Worm (Caenorhabditis elegans) whole organism, L4 larva: ENCODE data around the gene cdk-12.
A peak's percentile ranks its signal among the peaks of the same experiment; 100 is the strongest.

Experiments used
- F37D6.2 ChIP-seq: sonication (generic microtip); optimal IDR thresholded peaks from 2 replicates; lab custom pipeline; 2016; ENCODE audit warnings: mild to moderate bottlenecking, missing genetic modification characterization, missing compliant biosample characterization
- T20F7.1 ChIP-seq: fragments of 200-800 bp; sonication (Bioruptor generic); optimal IDR thresholded peaks from 2 replicates; lab custom pipeline; 2018; ENCODE audit warnings: mild to moderate bottlenecking, missing genetic modification characterization, missing compliant biosample characterization
- T26A8.4 ChIP-seq: fragments of 200-800 bp; sonication (Bioruptor generic); IDR thresholded peaks from 2 replicates; pipeline ENCODE4 v1.3.6; 2022; ENCODE audit warnings: missing genetic modification characterization, missing compliant biosample characterization
- Y5F2A.4 ChIP-seq: fragments of 200-800 bp; sonication (Bioruptor generic); optimal IDR thresholded peaks from 2 replicates; lab custom pipeline; 2018; ENCODE audit warnings: mild to moderate bottlenecking, missing genetic modification characterization, missing compliant biosample characterization
- aha-1 ChIP-seq: fragments of 150-350 bp; peaks from one replicate; lab custom pipeline; 2014; ENCODE audit warnings: missing biosample characterization, missing genetic modification characterization
- attf-4 ChIP-seq: sonication (generic microtip); optimal IDR thresholded peaks from 3 replicates; lab custom pipeline; 2017; ENCODE audit warnings: missing biosample characterization, missing genetic modification characterization
- ceh-28 ChIP-seq: fragments of 150-350 bp; optimal IDR thresholded peaks from 2 replicates; lab custom pipeline; 2014; ENCODE audit warnings: missing biosample characterization, missing genetic modification reagents, missing genetic modification characterization
- ceh-82 ChIP-seq: sonication (generic microtip); optimal IDR thresholded peaks from 2 replicates; lab custom pipeline; 2017; ENCODE audit warnings: missing biosample characterization, missing genetic modification characterization
- ces-1 ChIP-seq: fragments of 150-350 bp; sonication (generic microtip); optimal IDR thresholded peaks from 4 replicates; lab custom pipeline; 2014; ENCODE audit warnings: missing biosample characterization, missing genetic modification reagents, missing genetic modification characterization
- daf-12 ChIP-seq: fragments of 150-350 bp; optimal IDR thresholded peaks from 2 replicates; lab custom pipeline; 2014; ENCODE audit warnings: missing biosample characterization, missing genetic modification reagents, missing genetic modification characterization
- daf-16 ChIP-seq, 3 experiments: sonication (generic microtip); optimal IDR thresholded peaks; 2 replicates each; lab custom pipeline; 2016 to 2017; ENCODE audit warnings: missing genetic modification characterization in 3 of 3, missing genetic modification reagents in 3 of 3, mild to moderate bottlenecking in 2 of 3, missing compliant biosample characterization in 2 of 3, missing biosample characterization in 1 of 3, moderate library complexity in 1 of 3
- daf-19 ChIP-seq: fragments of 200-800 bp; sonication (Bioruptor generic); conservative IDR thresholded peaks from 2 replicates; pipeline ENCODE4 v1.3.6; 2022; ENCODE audit warnings: missing genetic modification characterization, missing compliant biosample characterization
- daf-8 ChIP-seq: fragments of 200-800 bp; sonication (Bioruptor generic); IDR thresholded peaks from 2 replicates; pipeline ENCODE4 v1.3.6; 2022; ENCODE audit warnings: missing genetic modification characterization, missing compliant biosample characterization
- dmd-6 ChIP-seq: fragments of 200-800 bp; sonication (Bioruptor generic); IDR thresholded peaks from 2 replicates; pipeline ENCODE4 v1.3.6; 2022; ENCODE audit warnings: missing genetic modification reagents, missing genetic modification characterization, missing compliant biosample characterization
- dmd-9 ChIP-seq: fragments of 200-800 bp; sonication (Bioruptor generic); IDR thresholded peaks from 2 replicates; pipeline ENCODE4 v1.3.6; 2022; ENCODE audit warnings: missing genetic modification reagents, missing genetic modification characterization, missing compliant biosample characterization
- dpl-1 ChIP-seq: fragments of 150-350 bp; optimal IDR thresholded peaks from 2 replicates; lab custom pipeline; 2014; ENCODE audit warnings: missing biosample characterization, missing genetic modification reagents, missing genetic modification characterization
- dve-1 ChIP-seq: sonication (generic microtip); optimal IDR thresholded peaks from 2 replicates; lab custom pipeline; 2017; ENCODE audit warnings: antibody characterized with exemption, mild to moderate bottlenecking, missing genetic modification characterization, missing compliant biosample characterization; ENCODE audit not compliant: insufficient read depth
- fkh-10 ChIP-seq: fragments of 150-350 bp; optimal IDR thresholded peaks from 2 replicates; lab custom pipeline; 2014; ENCODE audit warnings: missing biosample characterization, missing genetic modification reagents, missing genetic modification characterization
- fos-1 ChIP-seq: fragments of 150-350 bp; optimal IDR thresholded peaks from 2 replicates; lab custom pipeline; 2014; ENCODE audit warnings: missing biosample characterization, missing genetic modification characterization
- hif-1 ChIP-seq, 2 experiments: sonication (generic microtip); optimal IDR thresholded peaks; 2 replicates each; lab custom pipeline; 2016 to 2017; ENCODE audit warnings: missing compliant biosample characterization in 2 of 2, missing genetic modification characterization in 2 of 2, missing genetic modification reagents in 2 of 2, missing genotype in 2 of 2, mild to moderate bottlenecking in 1 of 2
- hlh-11 ChIP-seq: fragments of 200-800 bp; sonication (Bioruptor generic); optimal IDR thresholded peaks from 2 replicates; lab custom pipeline; 2018; ENCODE audit warnings: mild to moderate bottlenecking, missing genetic modification characterization, missing compliant biosample characterization
- hlh-30 ChIP-seq: sonication (generic microtip); optimal IDR thresholded peaks from 2 replicates; lab custom pipeline; 2017; ENCODE audit warnings: antibody characterized with exemption, mild to moderate bottlenecking, missing genetic modification characterization, missing compliant biosample characterization; ENCODE audit not compliant: insufficient read depth
- hmg-1.1 ChIP-seq: fragments of 200-800 bp; sonication (Bioruptor generic); IDR thresholded peaks from 2 replicates; pipeline ENCODE4 v1.3.6; 2022; ENCODE audit warnings: missing genetic modification reagents, missing genetic modification characterization, missing compliant biosample characterization
- lin-1 ChIP-seq: fragments of 200-800 bp; sonication (Bioruptor generic); IDR thresholded peaks from 2 replicates; pipeline ENCODE4 v1.3.6; 2022; ENCODE audit warnings: missing genetic modification reagents, missing genetic modification characterization, missing compliant biosample characterization
- lin-38 ChIP-seq: fragments of 200-800 bp; sonication (Bioruptor generic); IDR thresholded peaks from 2 replicates; pipeline ENCODE4 v1.3.6; 2022; ENCODE audit warnings: missing genetic modification reagents, missing genetic modification characterization, missing compliant biosample characterization
- lin-39 ChIP-seq: fragments of 150-350 bp; optimal IDR thresholded peaks from 2 replicates; lab custom pipeline; 2014; ENCODE audit warnings: missing biosample characterization, missing genetic modification reagents, missing genetic modification characterization
- lsy-2 ChIP-seq, 2 experiments: fragments of 150-350 bp in 1 of 2; sonication (generic microtip) in 1 of 2; optimal IDR thresholded peaks; 2 replicates each; lab custom pipeline; 2014 to 2017; ENCODE audit warnings: missing biosample characterization in 2 of 2, missing genetic modification characterization in 2 of 2
- madf-5 ChIP-seq, 2 experiments: fragments of 200-800 bp; sonication (Bioruptor generic); IDR thresholded peaks; 2 replicates each; pipeline ENCODE4 v1.3.6; 2022; ENCODE audit warnings: missing compliant biosample characterization in 2 of 2, missing genetic modification characterization in 2 of 2
- mdl-1 ChIP-seq, 2 experiments: fragments of 150-350 bp in 1 of 2; sonication (generic microtip) in 1 of 2; optimal IDR thresholded peaks; 2 replicates each; lab custom pipeline; 2014 to 2017; ENCODE audit warnings: missing biosample characterization in 2 of 2, missing genetic modification characterization in 2 of 2
- mep-1 ChIP-seq: fragments of 150-350 bp; sonication (generic microtip); optimal IDR thresholded peaks from 3 replicates; lab custom pipeline; 2014; ENCODE audit warnings: missing biosample characterization, missing genetic modification characterization
- mxl-3 ChIP-seq: fragments of 200-800 bp; sonication (Bioruptor generic); optimal IDR thresholded peaks from 2 replicates; lab custom pipeline; 2018; ENCODE audit warnings: mild to moderate bottlenecking, missing genetic modification characterization, missing compliant biosample characterization
- nhr-11 ChIP-seq: fragments of 150-350 bp; optimal IDR thresholded peaks from 2 replicates; lab custom pipeline; 2014; ENCODE audit warnings: missing biosample characterization, missing genetic modification characterization
- nhr-111 ChIP-seq: fragments of 200-800 bp; sonication (Bioruptor generic); optimal IDR thresholded peaks from 2 replicates; lab custom pipeline; 2018; ENCODE audit warnings: mild to moderate bottlenecking, missing genetic modification characterization, missing compliant biosample characterization
- nhr-28 ChIP-seq: fragments of 150-350 bp; optimal IDR thresholded peaks from 2 replicates; lab custom pipeline; 2014; ENCODE audit warnings: missing biosample characterization, missing genetic modification characterization
- nhr-6 ChIP-seq: fragments of 150-350 bp; optimal IDR thresholded peaks from 2 replicates; lab custom pipeline; 2014; ENCODE audit warnings: missing biosample characterization, missing genetic modification characterization
- nhr-77 ChIP-seq: fragments of 150-350 bp; optimal IDR thresholded peaks from 2 replicates; lab custom pipeline; 2014; ENCODE audit warnings: missing biosample characterization, missing genetic modification characterization
- rbr-2 ChIP-seq: sonication (generic microtip); optimal IDR thresholded peaks from 2 replicates; lab custom pipeline; 2016; ENCODE audit warnings: missing genotype, missing genetic modification characterization, missing compliant biosample characterization
- snpc-4 ChIP-seq: fragments of 150-350 bp; optimal IDR thresholded peaks from 2 replicates; lab custom pipeline; 2014; ENCODE audit warnings: missing biosample characterization, missing genetic modification characterization
- unc-130 ChIP-seq: sonication (generic microtip); optimal IDR thresholded peaks from 2 replicates; lab custom pipeline; 2016; ENCODE audit warnings: missing genetic modification reagents, missing genetic modification characterization, missing compliant biosample characterization
- vab-7 ChIP-seq: fragments of 200-800 bp; sonication (Bioruptor generic); IDR thresholded peaks from 2 replicates; pipeline ENCODE4 v1.3.6; 2022; ENCODE audit warnings: missing genetic modification reagents, missing genetic modification characterization, missing compliant biosample characterization
- zfp-2 ChIP-seq: sonication (generic microtip); optimal IDR thresholded peaks from 2 replicates; lab custom pipeline; 2016; ENCODE audit warnings: mild to moderate bottlenecking, missing genetic modification characterization, missing compliant biosample characterization
- zip-11 ChIP-seq: fragments of 200-800 bp; sonication (Bioruptor generic); IDR thresholded peaks from 2 replicates; pipeline ENCODE4 v1.3.6; 2022; ENCODE audit warnings: missing genetic modification characterization, missing compliant biosample characterization
- ztf-11 ChIP-seq: fragments of 150-350 bp; optimal IDR thresholded peaks from 2 replicates; lab custom pipeline; 2014; ENCODE audit warnings: missing biosample characterization, missing genetic modification characterization

The cdk-12 gene

ce11 chrIII:4302293-4302692 is 30.5 kb upstream of the cdk-12 start, which contains the start of gene R10E4.9:
TSS of gene R10E4.9 (minus strand) at chrIII:4302393.
- TF ChIP-seq F37D6.2 (tag; lab: Kevin White, UChicago) (no peak), lin-38 (GFP tag; lab: Robert Waterston, UW) (no peak), lin-39 (tag; lab: Kevin White, UChicago) (no peak), hmg-1.1 (GFP tag; lab: Robert Waterston, UW) (no peak), snpc-4 (tag; lab: Kevin White, UChicago) (no peak), attf-4 (tag; lab: Kevin White, UChicago) (no peak), mxl-3 (GFP tag; lab: Kevin White, UChicago) (no peak), daf-19 (no peak), ces-1 (GFP tag; lab: Kevin White, UChicago) (no peak), hif-1 (tag; optimal IDR thresholded peaks at IDR 0.05; lab: Kevin White, UChicago) (no peak), nhr-111 (GFP tag; lab: Kevin White, UChicago) (no peak), dpl-1 (GFP tag; lab: Kevin White, UChicago) (no peak), ceh-28 (tag; lab: Kevin White, UChicago) (no peak), lsy-2 (tag; optimal IDR thresholded peaks at IDR 0.05; lab: Kevin White, UChicago) (no peak), daf-12 (tag; lab: Kevin White, UChicago) (no peak)

ce11 chrIII:4302780-4303179 is 30.0 kb upstream of the cdk-12 start:
- no peak for TF ChIP-seq dmd-9 (GFP tag; lab: Robert Waterston, UW)
- TF ChIP-seq ztf-11 (tag; lab: Kevin White, UChicago): no peak
- TF ChIP-seq zip-11 (GFP tag; lab: Robert Waterston, UW): no peak
- no peak for TF ChIP-seq daf-16 (GFP tag; optimal IDR thresholded peaks at IDR 0.05; lab: Kevin White, UChicago)
- peak; percentile 55 for TF ChIP-seq daf-16 (tag; optimal IDR thresholded peaks at IDR 0.05; lab: Kevin White, UChicago)
- no peak for TF ChIP-seq lin-1 (GFP tag; lab: Robert Waterston, UW)
- TF ChIP-seq T26A8.4 (GFP tag; lab: Robert Waterston, UW): no peak
- no peak for TF ChIP-seq hlh-11 (tag; lab: Kevin White, UChicago)
- TF ChIP-seq, all 104 proteins: peak for 1

ce11 chrIII:4309303-4309702 is 23.5 kb upstream of the cdk-12 start:
- TF ChIP-seq fos-1 (no peak), aha-1 (tag; lab: Kevin White, UChicago) (peak; percentile 92), T20F7.1 (no peak)

ce11 chrIII:4313061-4313962 is 19.5 kb upstream of the cdk-12 start, which contains the start of the genes evl-14 and dcn-1:
TSS of gene evl-14 (minus strand) at chrIII:4313128.
TSS of gene dcn-1 (plus strand) at chrIII:4313912.
- TF ChIP-seq lin-38 (GFP tag; lab: Robert Waterston, UW): peak; percentile 50
- TF ChIP-seq dpl-1 (GFP tag; lab: Kevin White, UChicago): peak; percentile 75
- peak; percentile 3 for TF ChIP-seq fkh-10 (GFP tag; lab: Kevin White, UChicago)
- peak; percentile 57 to 85 for TF ChIP-seq mdl-1 (tag; optimal IDR thresholded peaks at IDR 0.05; lab: Kevin White, UChicago)
- TF ChIP-seq dve-1: peak; percentile 92
- no peak for TF ChIP-seq hmg-1.1 (GFP tag; lab: Robert Waterston, UW)
- no peak for TF ChIP-seq zfp-2 (tag; lab: Kevin White, UChicago)
- peak; percentile 46 for TF ChIP-seq unc-130 (GFP tag; lab: Kevin White, UChicago)
- peak; percentile 44 for TF ChIP-seq nhr-77 (tag; lab: Kevin White, UChicago)
- no peak for TF ChIP-seq ceh-82 (tag; lab: Kevin White, UChicago)
- no peak for TF ChIP-seq daf-8 (GFP tag; lab: Robert Waterston, UW)
- TF ChIP-seq T20F7.1: peak; percentile 98
- TF ChIP-seq Y5F2A.4 (GFP tag; lab: Kevin White, UChicago): no peak
- TF ChIP-seq ceh-28 (tag; lab: Kevin White, UChicago): peak; percentile 3
- no peak for TF ChIP-seq lin-39 (tag; lab: Kevin White, UChicago)
- TF ChIP-seq nhr-11: peak; percentile 44
- TF ChIP-seq nhr-6: peak; percentile 39
- peak; percentile 79 for TF ChIP-seq mep-1 (tag; lab: Kevin White, UChicago)
- peak; percentile 73 for TF ChIP-seq aha-1 (tag; lab: Kevin White, UChicago)
- no peak for TF ChIP-seq madf-5 (GFP tag; IDR thresholded peaks at IDR 0.05; lab: Robert Waterston, UW)
- TF ChIP-seq nhr-28: peak; percentile 69
- TF ChIP-seq hlh-30 (tag; lab: Kevin White, UChicago): peak; percentile 94
- peak; percentile 21 for TF ChIP-seq rbr-2
- no peak for TF ChIP-seq daf-16 (GFP tag; optimal IDR thresholded peaks at IDR 0.05; lab: Kevin White, UChicago)
- TF ChIP-seq daf-16 (tag; optimal IDR thresholded peaks at IDR 0.05; lab: Kevin White, UChicago): peak; percentile 71
- TF ChIP-seq vab-7 (GFP tag; lab: Robert Waterston, UW): no peak
- peak; percentile 59; the same call in 1 of the 2 replicates for TF ChIP-seq dmd-6 (GFP tag; lab: Robert Waterston, UW)
